Worm (Caenorhabditis elegans): ENCODE data around the gene atg-3.

atg-3 gene

ce11 chrIV:1012447-1012846 is 2.1 kb downstream of the atg-3 start, which contains the start of gene rbm-39:
TSS of gene rbm-39 (plus strand) at chrIV:1012624.
- no peak for TF ChIP-seq flt-1 (GFP tag; IDR thresholded peaks at IDR 0.05)
- TF ChIP-seq F13C5.2 (tag; optimal IDR thresholded peaks at IDR 0.05): peak; percentile 51
- peak; percentile 52; the same call in 1 of the 2 replicates for TF ChIP-seq pes-1 (GFP tag; IDR thresholded peaks at IDR 0.05)

ce11 chrIV:1013233-1013798 is 3.0 kb downstream of the atg-3 start:
- TF ChIP-seq ceh-36 (tag; optimal IDR thresholded peaks at IDR 0.05): no peak
- no peak for TF ChIP-seq ama-1 (optimal IDR thresholded peaks at IDR 0.05)
- no peak for TF ChIP-seq F13C5.2 (tag; optimal IDR thresholded peaks at IDR 0.05)
- no peak for TF ChIP-seq scrt-1 (GFP tag; IDR thresholded peaks at IDR 0.05)
- TF ChIP-seq tra-4 (tag; optimal IDR thresholded peaks at IDR 0.05): no peak
- TF ChIP-seq hmbx-1 (tag; optimal IDR thresholded peaks at IDR 0.05): no peak
- no peak for TF ChIP-seq hnd-1 (tag; optimal IDR thresholded peaks at IDR 0.05)
- no peak for TF ChIP-seq B0310.2 (tag; optimal IDR thresholded peaks at IDR 0.05)

ce11 chrIV:1015430-1015829 is 5.1 kb downstream of the atg-3 start:
- TF ChIP-seq scrt-1 (GFP tag; IDR thresholded peaks at IDR 0.05): no peak
- no peak for TF ChIP-seq tbx-37 (GFP tag; conservative IDR thresholded peaks at IDR 0.05)
- no peak for TF ChIP-seq ceh-36 (tag; optimal IDR thresholded peaks at IDR 0.05)

- TF ChIP-seq pes-1 (GFP tag; IDR thresholded peaks at IDR 0.05) (peak; percentile 7), aly-1 (tag; optimal IDR thresholded peaks at IDR 0.05) (peak; percentile 34), F13C5.2 (tag; optimal IDR thresholded peaks at IDR 0.05) (no peak), hmbx-1 (tag; optimal IDR thresholded peaks at IDR 0.05) (no peak), tbx-11 (GFP tag; IDR thresholded peaks at IDR 0.05) (0 out of 2 replicates have a peak, but pooled peaks have one; percentile 29)
These were observed 9.5 kb downstream of the atg-3 start for ce11 chrIV:1019801-1020200.

DNA sequence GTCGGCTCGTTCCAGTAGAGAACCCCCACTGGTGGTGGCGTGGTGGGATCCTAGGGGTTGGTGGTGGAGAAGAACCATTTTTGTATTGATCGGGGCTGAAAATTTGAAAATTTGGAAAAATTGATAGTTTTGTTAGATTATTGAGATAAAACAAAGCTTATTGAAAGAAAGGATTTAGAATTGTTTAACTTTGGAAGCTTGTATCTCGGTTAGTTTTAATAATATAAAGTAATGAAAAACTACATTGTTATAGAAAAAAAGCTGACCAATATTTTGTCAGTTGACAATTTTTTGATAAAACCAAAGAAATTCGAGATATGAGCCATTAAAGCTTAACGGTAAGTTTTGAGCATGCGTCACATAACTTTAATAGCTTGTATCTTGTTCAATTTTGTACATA is 19.6 kb downstream of the atg-3 start, which contains the start of gene abhd-14:
abhd-14 (minus strand) TSS at position 101 of the 400 bp plus-strand sequence.
- TF ChIP-seq ceh-13 (GFP tag; optimal IDR thresholded peaks at IDR 0.05) (no peak), scrt-1 (GFP tag; IDR thresholded peaks at IDR 0.05) (no peak), tbx-11 (GFP tag; IDR thresholded peaks at IDR 0.05) (no peak), tbx-37 (GFP tag; conservative IDR thresholded peaks at IDR 0.05) (no peak), pes-1 (GFP tag; IDR thresholded peaks at IDR 0.05) (no peak), hmbx-1 (tag; optimal IDR thresholded peaks at IDR 0.05) (no peak), ceh-36 (tag; optimal IDR thresholded peaks at IDR 0.05) (no peak), tra-4 (tag; optimal IDR thresholded peaks at IDR 0.05) (no peak), aly-1 (tag; optimal IDR thresholded peaks at IDR 0.05) (no peak), hnd-1 (tag; optimal IDR thresholded peaks at IDR 0.05) (no peak), flt-1 (GFP tag; IDR thresholded peaks at IDR 0.05) (no peak), B0310.2 (tag; optimal IDR thresholded peaks at IDR 0.05) (no peak), F13C5.2 (tag; optimal IDR thresholded peaks at IDR 0.05) (no peak), ama-1 (optimal IDR thresholded peaks at IDR 0.05) (no peak), ets-7 (tag; optimal IDR thresholded peaks at IDR 0.05) (no peak), hmg-4 (GFP tag; optimal IDR thresholded peaks at IDR 0.05) (no peak), sea-1 (GFP tag; conservative IDR thresholded peaks at IDR 0.05) (no peak)

- TF ChIP-seq hmbx-1 (tag; optimal IDR thresholded peaks at IDR 0.05) (no peak), B0310.2 (tag; optimal IDR thresholded peaks at IDR 0.05) (no peak), aly-1 (tag; optimal IDR thresholded peaks at IDR 0.05) (no peak), pes-1 (GFP tag; IDR thresholded peaks at IDR 0.05) (no peak), ceh-36 (tag; optimal IDR thresholded peaks at IDR 0.05) (no peak), F13C5.2 (tag; optimal IDR thresholded peaks at IDR 0.05) (no peak), tbx-37 (GFP tag; conservative IDR thresholded peaks at IDR 0.05) (no peak), ets-7 (tag; optimal IDR thresholded peaks at IDR 0.05) (no peak), hnd-1 (tag; optimal IDR thresholded peaks at IDR 0.05) (no peak), flt-1 (GFP tag; IDR thresholded peaks at IDR 0.05) (no peak), hmg-4 (GFP tag; optimal IDR thresholded peaks at IDR 0.05) (no peak)
These were observed 24.8 kb downstream of the atg-3 start for ce11 chrIV:1035108-1035507.

- TF ChIP-seq hmbx-1 (tag; optimal IDR thresholded peaks at IDR 0.05) (no peak), ama-1 (optimal IDR thresholded peaks at IDR 0.05) (no peak), B0310.2 (tag; optimal IDR thresholded peaks at IDR 0.05) (no peak)
These were observed 28.2 kb downstream of the atg-3 start for ce11 chrIV:1038516-1038915.

ce11 chrIV:1040537-1040936 is 30.2 kb downstream of the atg-3 start:
- no peak for TF ChIP-seq scrt-1 (GFP tag; IDR thresholded peaks at IDR 0.05)
- no peak for TF ChIP-seq F13C5.2 (tag; optimal IDR thresholded peaks at IDR 0.05)

ce11 chrIV:1044287-1044686 is 34.0 kb downstream of the atg-3 start, which contains the start of gene Y55F3AM.11:
TSS of gene Y55F3AM.11 (minus strand) at chrIV:1044387.
- TF ChIP-seq ets-7 (tag; optimal IDR thresholded peaks at IDR 0.05) (no peak), hmbx-1 (tag; optimal IDR thresholded peaks at IDR 0.05) (no peak), pes-1 (GFP tag; IDR thresholded peaks at IDR 0.05) (no peak)
